Fruit fly (Drosophila melanogaster) whole organism, embryonic: ENCODE measurements around the gene CG10803.

ENCODE experiments used
- Awh ChIP-seq: fragments of 200-800 bp; sonication (Bioruptor generic); IDR thresholded peaks from 2 replicates; pipeline ENCODE4, ENCODE4 v1.3.6; 2022; ENCODE audit warnings: missing biosample characterization, missing genetic modification characterization
- BEAF-32 ChIP-seq: fragments of 200-800 bp; sonication (Bioruptor generic); optimal IDR thresholded peaks from 3 replicates; lab custom pipeline; 2017; ENCODE audit warnings: missing biosample characterization, missing genetic modification characterization, mild to moderate bottlenecking, moderate library complexity, missing genetic modification reagents
- CG1024 ChIP-seq: fragments of 200-800 bp; sonication (Bioruptor generic); IDR thresholded peaks from 2 replicates; pipeline ENCODE4 v1.3.6; 2022; ENCODE audit warnings: missing biosample characterization, missing genetic modification characterization
- CG11696 ChIP-seq: fragments of 200-800 bp; sonication (Bioruptor generic); IDR thresholded peaks from 2 replicates; pipeline ENCODE4 v1.3.6; 2022; ENCODE audit warnings: missing biosample characterization, missing genetic modification characterization
- CG13123 ChIP-seq: fragments of 200-800 bp; sonication (Bioruptor generic); optimal IDR thresholded peaks from 2 replicates; lab custom pipeline; 2016; ENCODE audit warnings: missing biosample characterization, missing genetic modification characterization
- CG14667 ChIP-seq: fragments of 200-800 bp; sonication (Bioruptor generic); IDR thresholded peaks from 2 replicates; pipeline ENCODE4 v1.3.6; 2022; ENCODE audit warnings: missing biosample characterization, missing genetic modification characterization
- CG17361 ChIP-seq: fragments of 200-800 bp; sonication (Bioruptor generic); IDR thresholded peaks from 3 replicates; pipeline ENCODE4 v1.3.6; 2022; ENCODE audit warnings: missing biosample characterization, missing genetic modification characterization
- CG1792 ChIP-seq: fragments of 200-800 bp; sonication (Bioruptor generic); optimal IDR thresholded peaks from 2 replicates; lab custom pipeline; 2016; ENCODE audit warnings: missing biosample characterization, missing genetic modification characterization
- CG32767 ChIP-seq: fragments of 200-800 bp; sonication (Bioruptor generic); IDR thresholded peaks from 2 replicates; pipeline ENCODE4 v1.3.6; 2022; ENCODE audit warnings: missing biosample characterization, missing genetic modification characterization
- CG3281 ChIP-seq: fragments of 200-800 bp; sonication (Bioruptor generic); optimal IDR thresholded peaks from 3 replicates; lab custom pipeline; 2017; ENCODE audit warnings: missing biosample characterization, mild to moderate bottlenecking, missing genetic modification characterization
- CG34422 ChIP-seq: fragments of 200-800 bp; sonication (Bioruptor generic); IDR thresholded peaks from 3 replicates; pipeline ENCODE4 v1.3.6; 2022; ENCODE audit warnings: missing biosample characterization, missing genetic modification characterization
- CG4854 ChIP-seq: fragments of 200-800 bp; sonication (Bioruptor generic); optimal IDR thresholded peaks from 2 replicates; lab custom pipeline; 2016; ENCODE audit warnings: missing biosample characterization, missing genetic modification characterization, inconsistent platforms
- CG7839 ChIP-seq: fragments of 200-800 bp; sonication (Bioruptor generic); optimal IDR thresholded peaks from 3 replicates; lab custom pipeline; 2018; ENCODE audit warnings: missing biosample characterization, mild to moderate bottlenecking, missing genetic modification characterization, moderate library complexity
- CG8089 ChIP-seq: fragments of 200-800 bp; sonication (Bioruptor generic); optimal IDR thresholded peaks from 3 replicates; lab custom pipeline; 2016; ENCODE audit warnings: missing biosample characterization, missing genetic modification characterization
- CG9932 ChIP-seq: fragments of 200-800 bp; sonication (Bioruptor generic); IDR thresholded peaks from 2 replicates; pipeline ENCODE4 v1.3.6; 2022; ENCODE audit warnings: missing biosample characterization, missing genetic modification characterization
- Doc3 ChIP-seq: fragments of 200-800 bp; sonication (Bioruptor generic); IDR thresholded peaks from 3 replicates; pipeline ENCODE4 v1.3.6; 2022; ENCODE audit warnings: missing biosample characterization, missing genetic modification characterization; ENCODE audit not compliant: partially characterized antibody
- HLHmδ ChIP-seq: fragments of 200-800 bp; sonication (Bioruptor generic); optimal IDR thresholded peaks from 2 replicates; lab custom pipeline; 2018; ENCODE audit warnings: missing biosample characterization, mild to moderate bottlenecking, missing genetic modification characterization, moderate library complexity
- Hand ChIP-seq: fragments of 200-800 bp; sonication (Bioruptor generic); optimal IDR thresholded peaks from 2 replicates; lab custom pipeline; 2017; ENCODE audit warnings: mild to moderate bottlenecking, missing biosample characterization, missing genetic modification reagents, missing genetic modification characterization
- Hr39 ChIP-seq: fragments of >200 bp; optimal IDR thresholded peaks from 2 replicates; lab custom pipeline; 2017
- Hr78 ChIP-seq, 2 experiments: fragments of 200-800 bp in 1 of 2; fragments of >200 bp in 1 of 2; sonication (Bioruptor generic) in 1 of 2; optimal IDR thresholded peaks; 2 replicates each; lab custom pipeline; 2017 to 2019; ENCODE audit warnings: missing biosample characterization in 2 of 2, missing genetic modification characterization in 2 of 2, mild to moderate bottlenecking in 1 of 2, moderate library complexity in 1 of 2
- Lim3 ChIP-seq: fragments of 200-800 bp; sonication (Bioruptor generic); IDR thresholded peaks from 2 replicates; pipeline ENCODE4 v1.3.6; 2022; ENCODE audit warnings: missing biosample characterization, missing genetic modification characterization
- Lpt ChIP-seq: fragments of >200 bp; optimal IDR thresholded peaks from 2 replicates; lab custom pipeline; 2018; ENCODE audit warnings: missing biosample characterization, missing genetic modification characterization
- Med ChIP-seq: fragments of 200-800 bp; sonication (Bioruptor generic); peaks from one replicate; lab custom pipeline; 2016; ENCODE audit warnings: missing biosample characterization, missing genetic modification characterization, mild to moderate bottlenecking, inconsistent platforms, moderate library complexity
- NC2α ChIP-seq: fragments of 200-800 bp; sonication (Bioruptor generic); optimal IDR thresholded peaks from 2 replicates; lab custom pipeline; 2016; ENCODE audit warnings: missing biosample characterization, missing genetic modification characterization
- Ravus ChIP-seq: fragments of 200-800 bp; sonication (Bioruptor generic); IDR thresholded peaks from 2 replicates; pipeline ENCODE4 v1.3.6; 2022; ENCODE audit warnings: missing biosample characterization, missing genetic modification characterization
- Sin3A ChIP-seq: fragments of >200 bp; optimal IDR thresholded peaks from 2 replicates; lab custom pipeline; 2018
- YL-1 ChIP-seq: fragments of 200-800 bp; sonication (Bioruptor generic); optimal IDR thresholded peaks from 3 replicates; lab custom pipeline; 2017; ENCODE audit warnings: missing biosample characterization, mild to moderate bottlenecking, missing genetic modification characterization
- ac ChIP-seq: fragments of 200-800 bp; sonication (Bioruptor generic); optimal IDR thresholded peaks from 3 replicates; lab custom pipeline; 2017; ENCODE audit warnings: missing biosample characterization, mild to moderate bottlenecking, missing genetic modification characterization
- aop ChIP-seq: fragments of 200-800 bp; sonication (Bioruptor generic); IDR thresholded peaks from 2 replicates; pipeline ENCODE4 v1.3.6; 2022; ENCODE audit warnings: missing biosample characterization, missing genetic modification characterization
- caup ChIP-seq: fragments of 200-800 bp; sonication (Bioruptor generic); optimal IDR thresholded peaks from 3 replicates; lab custom pipeline; 2017; ENCODE audit warnings: missing biosample characterization, mild to moderate bottlenecking, missing genetic modification characterization, moderate library complexity; ENCODE audit not compliant: severe bottlenecking
- chn ChIP-seq: fragments of 200-800 bp; sonication (Bioruptor generic); optimal IDR thresholded peaks from 2 replicates; lab custom pipeline; 2016; ENCODE audit warnings: missing biosample characterization, missing genetic modification characterization
- dan ChIP-seq: fragments of 200-800 bp; sonication (Bioruptor generic); IDR thresholded peaks from 2 replicates; pipeline ENCODE4 v1.3.6; 2022; ENCODE audit warnings: missing biosample characterization, missing genetic modification characterization
- danr ChIP-seq: fragments of 200-800 bp; sonication (Bioruptor generic); IDR thresholded peaks from 2 replicates; pipeline ENCODE4 v1.3.6; 2022; ENCODE audit warnings: missing biosample characterization, missing genetic modification characterization
- dmrt11E ChIP-seq: fragments of 200-800 bp; sonication (Bioruptor generic); optimal IDR thresholded peaks from 3 replicates; lab custom pipeline; 2018; ENCODE audit warnings: missing biosample characterization, mild to moderate bottlenecking, missing genetic modification characterization, moderate library complexity
- ewg ChIP-seq: fragments of 200-800 bp; sonication (Bioruptor generic); optimal IDR thresholded peaks from 3 replicates; lab custom pipeline; 2017; ENCODE audit warnings: mild to moderate bottlenecking, missing biosample characterization, missing genetic modification reagents, missing genetic modification characterization
- her ChIP-seq: fragments of 200-800 bp; sonication (Bioruptor generic); optimal IDR thresholded peaks from 2 replicates; lab custom pipeline; 2016; ENCODE audit warnings: missing biosample characterization, missing genetic modification characterization
- kay ChIP-seq: fragments of 200-800 bp; sonication (Bioruptor generic); optimal IDR thresholded peaks from 2 replicates; lab custom pipeline; 2016; ENCODE audit warnings: missing biosample characterization, missing genetic modification characterization
- klu ChIP-seq: fragments of 200-800 bp; sonication (Bioruptor generic); IDR thresholded peaks from 2 replicates; pipeline ENCODE4 v1.3.6; 2022; ENCODE audit warnings: missing biosample characterization, missing genetic modification characterization
- lbe ChIP-seq: fragments of 200-800 bp; sonication (Bioruptor generic); optimal IDR thresholded peaks from 2 replicates; lab custom pipeline; 2016; ENCODE audit warnings: missing biosample characterization, mild to moderate bottlenecking, missing genetic modification characterization
- lmd ChIP-seq: fragments of 200-800 bp; sonication (Bioruptor generic); IDR thresholded peaks from 2 replicates; pipeline ENCODE4 v1.3.6; 2022; ENCODE audit warnings: missing biosample characterization, missing genetic modification characterization
- lola ChIP-seq, 3 experiments: fragments of >200 bp in 2 of 3; fragments of 200-800 bp in 1 of 3; sonication (Bioruptor generic) in 1 of 3; optimal IDR thresholded peaks; 2 replicates each; lab custom pipeline; 2017 to 2019; ENCODE audit warnings: missing biosample characterization in 3 of 3, missing genetic modification characterization in 3 of 3, mild to moderate bottlenecking in 1 of 3, moderate library complexity in 1 of 3
- mam ChIP-seq: fragments of 200-800 bp; sonication (Bioruptor generic); optimal IDR thresholded peaks from 3 replicates; lab custom pipeline; 2016; ENCODE audit warnings: missing biosample characterization, missing genetic modification characterization
- mld ChIP-seq: fragments of 200-800 bp; sonication (Bioruptor generic); IDR thresholded peaks from 3 replicates; pipeline ENCODE4 v1.3.6; 2022; ENCODE audit warnings: missing biosample characterization, missing genetic modification characterization; ENCODE audit not compliant: partially characterized antibody
- peb ChIP-seq: fragments of 200-800 bp; sonication (Bioruptor generic); IDR thresholded peaks from 2 replicates; pipeline ENCODE4 v1.3.6; 2022; ENCODE audit warnings: missing biosample characterization, missing genetic modification characterization
- pnt ChIP-seq: fragments of 200-800 bp; sonication (Bioruptor generic); optimal IDR thresholded peaks from 3 replicates; lab custom pipeline; 2016; ENCODE audit warnings: missing biosample characterization, missing genetic modification characterization
- repo ChIP-seq: fragments of 200-800 bp; sonication (Bioruptor generic); optimal IDR thresholded peaks from 2 replicates; lab custom pipeline; 2016; ENCODE audit warnings: missing biosample characterization, missing genetic modification characterization
- rib ChIP-seq: fragments of 200-800 bp; sonication (Bioruptor generic); IDR thresholded peaks from 2 replicates; pipeline ENCODE4 v1.3.6; 2022; ENCODE audit warnings: missing biosample characterization, missing genetic modification characterization
- slp2 ChIP-seq: fragments of 200-800 bp; sonication (Bioruptor generic); optimal IDR thresholded peaks from 2 replicates; lab custom pipeline; 2016; ENCODE audit warnings: missing biosample characterization, missing genetic modification characterization
- so ChIP-seq: fragments of 200-800 bp; sonication (Bioruptor generic); IDR thresholded peaks from 3 replicates; pipeline ENCODE4 v1.3.6; 2022; ENCODE audit warnings: missing biosample characterization, missing genetic modification characterization
- tna ChIP-seq: fragments of 200-800 bp; sonication (Bioruptor generic); IDR thresholded peaks from 2 replicates; pipeline ENCODE4 v1.3.6; 2022; ENCODE audit warnings: missing biosample characterization, missing genetic modification characterization; ENCODE audit not compliant: partially characterized antibody
- unpg ChIP-seq: fragments of 200-800 bp; sonication (Bioruptor generic); optimal IDR thresholded peaks from 3 replicates; lab custom pipeline; 2018; ENCODE audit warnings: missing biosample characterization, mild to moderate bottlenecking, missing genetic modification characterization, moderate library complexity
- zfh1 ChIP-seq: fragments of 200-800 bp; sonication (Bioruptor generic); IDR thresholded peaks from 3 replicates; pipeline ENCODE4 v1.3.6; 2022; ENCODE audit warnings: missing biosample characterization, missing genetic modification characterization
- zfh2 ChIP-seq: fragments of 200-800 bp; sonication (Bioruptor generic); optimal IDR thresholded peaks from 2 replicates; lab custom pipeline; 2016; ENCODE audit warnings: missing biosample characterization, missing genetic modification characterization

CG10803 gene

DNA sequence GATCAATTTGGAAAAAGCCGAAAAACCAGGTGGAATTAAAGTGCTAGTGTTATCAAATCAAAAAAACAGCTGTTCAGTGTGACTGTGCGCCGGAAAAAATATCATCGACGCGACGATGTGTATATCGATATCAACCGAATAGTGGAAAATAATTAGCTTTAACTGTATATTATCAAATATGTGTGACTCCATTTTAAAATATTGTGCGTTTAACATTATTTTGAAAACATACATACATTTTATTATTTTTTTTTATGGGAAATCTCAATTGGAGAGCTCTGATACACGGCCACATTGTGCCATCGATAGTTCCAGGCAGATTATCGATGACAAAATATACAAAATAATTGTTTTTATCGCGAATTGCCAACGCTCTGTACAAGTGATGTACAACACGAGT, at the start of gene CG10803, which contains the start of gene CG14270 (continued):
- TF ChIP-seq Med, result peak; percentile 68
- TF ChIP-seq caup, result no peak
- no peak for TF ChIP-seq CG4854 (GFP tag; lab: Kevin White, UChicago)
- TF ChIP-seq chn (GFP tag; lab: Kevin White, UChicago), result no peak
- 0 out of 3 replicates have a peak, but pooled peaks have one; percentile 43 for TF ChIP-seq CG34422 (GFP tag; lab: Robert Waterston, UW)
- no peak for TF ChIP-seq Lpt (GFP tag; lab: Kevin White, UChicago)
- TF ChIP-seq dan (GFP tag; lab: Robert Waterston, UW), result no peak
- no peak; the same call in 1 of the 2 replicates for TF ChIP-seq CG9932 (GFP tag; lab: Robert Waterston, UW)
- TF ChIP-seq unpg (GFP tag; lab: Kevin White, UChicago), result no peak
- TF ChIP-seq ewg (GFP tag; lab: Kevin White, UChicago), result no peak
- no peak for TF ChIP-seq danr (GFP tag; lab: Robert Waterston, UW)
- no peak for TF ChIP-seq Ravus (GFP tag; lab: Robert Waterston, UW)
- TF ChIP-seq Doc3 (GFP tag; lab: Robert Waterston, UW), result peak; percentile 71
- TF ChIP-seq CG1024 (GFP tag; lab: Robert Waterston, UW), result no peak
- no peak for TF ChIP-seq peb
- no peak for TF ChIP-seq klu
- TF ChIP-seq tna (GFP tag; lab: Robert Waterston, UW), result no peak
- TF ChIP-seq CG14667 (GFP tag; lab: Robert Waterston, UW), result no peak
- no peak for TF ChIP-seq HLHmδ (GFP tag; lab: Kevin White, UChicago)
- TF ChIP-seq Hr78 (GFP tag; optimal IDR thresholded peaks at IDR 0.05; lab: Kevin White, UChicago), result no peak
- TF ChIP-seq zfh2 (GFP tag; lab: Kevin White, UChicago), result no peak
- TF ChIP-seq mam (GFP tag; lab: Kevin White, UChicago), result peak; percentile 17
- peak; percentile 90 for TF ChIP-seq BEAF-32 (GFP tag; lab: Kevin White, UChicago)
- no peak for TF ChIP-seq pnt (GFP tag; lab: Kevin White, UChicago)
- TF ChIP-seq CG1792 (GFP tag; lab: Kevin White, UChicago), result no peak
- TF ChIP-seq aop (GFP tag; lab: Robert Waterston, UW), result no peak
- no peak for TF ChIP-seq ac (GFP tag; lab: Kevin White, UChicago)
- TF ChIP-seq NC2α (GFP tag; lab: Kevin White, UChicago), result no peak
- peak; percentile 82 for TF ChIP-seq Sin3A
- TF ChIP-seq CG11696 (GFP tag; lab: Robert Waterston, UW), result no peak
- TF ChIP-seq lola (GFP tag; optimal IDR thresholded peaks at IDR 0.05; lab: Kevin White, UChicago), result peak in 1 of 3 experiments; percentile 7
- TF ChIP-seq CG7839, result no peak
- TF ChIP-seq rib, result no peak
- no peak for TF ChIP-seq CG8089 (GFP tag; lab: Kevin White, UChicago)
- no peak for TF ChIP-seq repo (GFP tag; lab: Kevin White, UChicago)
- TF ChIP-seq CG17361 (GFP tag; lab: Robert Waterston, UW), result peak; percentile 38; the same call in 1 of the 3 replicates
- no peak for TF ChIP-seq kay
- no peak for TF ChIP-seq slp2 (GFP tag; lab: Kevin White, UChicago)
- peak; percentile 14 for TF ChIP-seq dmrt11E (tag; lab: Kevin White, UChicago)
- no peak for TF ChIP-seq lmd (GFP tag; lab: Robert Waterston, UW)
- no peak for TF ChIP-seq zfh1 (GFP tag; lab: Robert Waterston, UW)
- no peak for TF ChIP-seq her
- TF ChIP-seq Awh (GFP tag; lab: Robert Waterston, UW), result no peak
- no peak for TF ChIP-seq mld (GFP tag; lab: Robert Waterston, UW)
- peak; percentile 52 for TF ChIP-seq YL-1 (GFP tag; lab: Kevin White, UChicago)
- no peak for TF ChIP-seq lbe (GFP tag; lab: Kevin White, UChicago)
- no peak for TF ChIP-seq Lim3 (GFP tag; lab: Robert Waterston, UW)
- no peak for TF ChIP-seq Hr39 (lab: Kevin White, UChicago)
- TF ChIP-seq so (GFP tag; lab: Robert Waterston, UW), result no peak
- TF ChIP-seq Hand (GFP tag; lab: Kevin White, UChicago), result no peak
- TF ChIP-seq CG32767 (GFP tag; lab: Robert Waterston, UW), result no peak
- TF ChIP-seq CG13123 (GFP tag; lab: Kevin White, UChicago), result no peak
- no peak for TF ChIP-seq CG3281 (GFP tag; lab: Kevin White, UChicago)
